Worm (Caenorhabditis elegans): Measurements from ENCODE around the gene gldi-2.

gldi-2 gene

DNA sequence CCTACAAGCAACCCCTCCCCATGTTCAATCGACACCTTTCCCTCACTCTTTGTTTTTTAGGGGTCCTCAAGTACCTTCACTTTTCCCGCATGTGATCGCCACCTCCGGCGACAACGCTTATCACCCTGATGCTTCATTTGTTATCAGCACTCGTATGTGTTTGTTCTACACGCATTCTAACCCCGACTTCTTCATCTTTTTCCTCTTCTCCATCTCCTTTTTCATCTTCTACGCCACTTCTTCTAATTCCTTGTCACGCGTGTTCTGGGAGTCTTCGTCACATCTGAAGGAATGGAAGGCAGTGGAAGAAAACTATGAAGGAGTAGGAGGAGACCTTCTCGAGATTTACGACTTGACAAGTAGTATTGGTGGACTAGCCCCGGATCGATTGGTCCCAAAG is 46.8 kb downstream of the gldi-2 start:
- peak; percentile 38 for TF ChIP-seq nhr-23 (tag; optimal IDR thresholded peaks at IDR 0.05)
- peak; percentile 20 for TF ChIP-seq unc-62 (GFP tag; optimal IDR thresholded peaks at IDR 0.05)
- peak; percentile 34 for TF ChIP-seq elt-2 (tag; optimal IDR thresholded peaks at IDR 0.05)
- peak; percentile 20 for TF ChIP-seq nhr-43 (tag; optimal IDR thresholded peaks at IDR 0.05; ENCODE audit: poor library complexity, severe bottlenecking)
- TF ChIP-seq elt-3 (tag; optimal IDR thresholded peaks at IDR 0.05): peak in 1 of 3 experiments; percentile 10
- TF ChIP-seq lin-39 (tag; optimal IDR thresholded peaks at IDR 0.05): no peak
- TF ChIP-seq fkh-10 (GFP tag; optimal IDR thresholded peaks at IDR 0.05): no peak
- TF ChIP-seq elt-1 (tag; optimal IDR thresholded peaks at IDR 0.05): peak; percentile 29
- no peak for TF ChIP-seq nhr-12 (tag; optimal IDR thresholded peaks at IDR 0.05)

DNA sequence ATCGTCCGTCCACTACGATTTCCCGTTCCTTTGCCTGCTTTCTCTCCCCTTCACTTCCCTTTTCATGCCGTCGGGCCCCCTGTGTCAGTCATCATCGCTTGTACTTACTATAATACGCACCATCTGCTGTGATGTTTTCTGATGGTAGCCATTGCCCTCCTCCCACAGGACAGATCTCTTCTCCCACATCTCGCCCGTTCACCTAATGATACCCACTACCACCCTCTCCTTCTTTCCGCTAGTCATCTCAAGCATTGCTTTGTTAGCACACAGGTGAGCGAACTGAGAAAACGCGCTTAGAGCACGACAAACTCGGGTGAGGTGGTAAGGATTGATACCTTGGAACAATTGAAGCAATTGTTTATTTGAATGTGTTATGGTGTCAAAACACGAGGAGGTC is 47.7 kb downstream of the gldi-2 start:
- TF ChIP-seq ceh-28 (tag; optimal IDR thresholded peaks at IDR 0.05): no peak
- TF ChIP-seq nfya-1 (tag; optimal IDR thresholded peaks at IDR 0.05; ENCODE audit: insufficient read depth): no peak
- no peak for TF ChIP-seq ztf-11 (tag; optimal IDR thresholded peaks at IDR 0.05)
- TF ChIP-seq lin-15B (tag; optimal IDR thresholded peaks at IDR 0.05): no peak
- no peak for TF ChIP-seq unc-62 (GFP tag; optimal IDR thresholded peaks at IDR 0.05)
- TF ChIP-seq elt-2 (tag; optimal IDR thresholded peaks at IDR 0.05): no peak
- TF ChIP-seq lin-39 (tag; optimal IDR thresholded peaks at IDR 0.05): no peak
- no peak for TF ChIP-seq nhr-12 (tag; optimal IDR thresholded peaks at IDR 0.05)
- no peak for TF ChIP-seq nhr-43 (tag; optimal IDR thresholded peaks at IDR 0.05; ENCODE audit: poor library complexity, severe bottlenecking)
- no peak for TF ChIP-seq skn-1 (tag; optimal IDR thresholded peaks at IDR 0.05)
- TF ChIP-seq ceh-9 (tag; optimal IDR thresholded peaks at IDR 0.05): no peak
- no peak for TF ChIP-seq lsy-12 (tag; optimal IDR thresholded peaks at IDR 0.05)
- TF ChIP-seq nhr-76 (tag; optimal IDR thresholded peaks at IDR 0.05): no peak

DNA sequence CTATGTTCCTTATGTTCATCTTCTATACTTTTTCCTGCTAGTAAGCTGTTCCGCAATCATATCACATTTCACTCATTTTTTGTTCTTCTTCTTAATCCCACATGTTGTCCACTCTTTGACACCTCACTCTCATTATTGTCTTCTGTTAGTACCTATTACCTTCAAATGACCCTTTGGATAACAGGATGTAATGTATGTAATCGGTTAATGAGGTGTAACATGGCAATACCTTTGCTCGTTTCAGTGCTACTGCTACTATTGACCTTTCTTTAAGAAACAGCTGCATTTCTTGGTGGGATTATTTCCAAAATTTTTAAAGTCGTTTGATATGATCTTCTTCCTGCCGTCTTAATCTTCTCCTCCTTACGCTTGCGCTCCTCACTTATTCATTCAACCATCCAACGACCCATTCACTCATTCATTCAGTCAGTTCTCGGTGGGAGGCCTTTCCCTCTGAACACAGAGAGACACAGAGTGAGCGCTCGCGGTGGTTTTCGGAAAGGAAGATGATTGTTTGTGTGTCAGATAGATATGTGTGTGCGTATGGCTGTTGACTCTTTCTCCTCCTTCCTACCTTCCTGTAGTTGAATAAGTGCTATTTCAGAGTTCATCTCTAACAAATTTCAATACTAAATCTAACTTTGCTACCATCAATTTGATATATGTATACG is 48.4 kb downstream of the gldi-2 start:
- TF ChIP-seq R02D3.7 (tag; optimal IDR thresholded peaks at IDR 0.05) (no peak), ceh-28 (tag; optimal IDR thresholded peaks at IDR 0.05) (no peak), nhr-25 (tag; optimal IDR thresholded peaks at IDR 0.05) (no peak), ztf-11 (tag; optimal IDR thresholded peaks at IDR 0.05) (no peak), aly-2 (tag; optimal IDR thresholded peaks at IDR 0.05) (no peak), elt-2 (tag; optimal IDR thresholded peaks at IDR 0.05) (no peak), elt-1 (tag; optimal IDR thresholded peaks at IDR 0.05) (peak; percentile 14), lsy-12 (tag; optimal IDR thresholded peaks at IDR 0.05) (no peak), ZK546.5 (tag; optimal IDR thresholded peaks at IDR 0.05) (no peak), hmg-11 (tag; optimal IDR thresholded peaks at IDR 0.05) (peak; percentile 0), nhr-67 (tag; optimal IDR thresholded peaks at IDR 0.05) (no peak), nhr-76 (tag; optimal IDR thresholded peaks at IDR 0.05) (no peak), pqm-1 (tag; optimal IDR thresholded peaks at IDR 0.05) (no peak), pha-4 (tag; optimal IDR thresholded peaks at IDR 0.05) (peak; percentile 29), sea-2 (GFP tag; optimal IDR thresholded peaks at IDR 0.05) (no peak), egl-5 (tag; optimal IDR thresholded peaks at IDR 0.05) (peak; percentile 36)

DNA sequence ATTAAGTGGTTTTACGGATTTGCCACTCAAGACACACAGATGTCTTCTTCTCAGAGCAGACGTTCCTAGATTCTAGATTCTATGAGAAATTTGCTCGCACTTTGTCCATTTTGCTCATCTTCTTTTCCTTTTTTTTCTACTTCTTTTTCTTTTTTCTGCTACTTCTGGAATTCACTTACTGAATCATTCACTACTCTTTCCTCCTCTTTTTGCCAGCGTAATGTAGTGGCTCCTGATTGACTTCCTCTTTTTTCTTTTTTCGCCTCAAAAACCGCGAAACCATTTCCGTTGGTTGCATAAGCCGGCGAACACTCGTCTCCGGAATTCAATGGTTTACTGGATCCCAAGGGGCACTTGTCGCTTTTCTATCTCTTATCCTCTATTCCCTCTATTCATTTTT is 49.0 kb downstream of the gldi-2 start:
- no peak for TF ChIP-seq pqm-1 (tag; optimal IDR thresholded peaks at IDR 0.05)
- TF ChIP-seq ama-1 (optimal IDR thresholded peaks at IDR 0.05): no peak
- no peak for TF ChIP-seq fos-1 (tag; optimal IDR thresholded peaks at IDR 0.05)
- TF ChIP-seq fkh-10 (GFP tag; optimal IDR thresholded peaks at IDR 0.05): peak; percentile 14
- no peak for TF ChIP-seq nhr-77 (tag; optimal IDR thresholded peaks at IDR 0.05)

DNA sequence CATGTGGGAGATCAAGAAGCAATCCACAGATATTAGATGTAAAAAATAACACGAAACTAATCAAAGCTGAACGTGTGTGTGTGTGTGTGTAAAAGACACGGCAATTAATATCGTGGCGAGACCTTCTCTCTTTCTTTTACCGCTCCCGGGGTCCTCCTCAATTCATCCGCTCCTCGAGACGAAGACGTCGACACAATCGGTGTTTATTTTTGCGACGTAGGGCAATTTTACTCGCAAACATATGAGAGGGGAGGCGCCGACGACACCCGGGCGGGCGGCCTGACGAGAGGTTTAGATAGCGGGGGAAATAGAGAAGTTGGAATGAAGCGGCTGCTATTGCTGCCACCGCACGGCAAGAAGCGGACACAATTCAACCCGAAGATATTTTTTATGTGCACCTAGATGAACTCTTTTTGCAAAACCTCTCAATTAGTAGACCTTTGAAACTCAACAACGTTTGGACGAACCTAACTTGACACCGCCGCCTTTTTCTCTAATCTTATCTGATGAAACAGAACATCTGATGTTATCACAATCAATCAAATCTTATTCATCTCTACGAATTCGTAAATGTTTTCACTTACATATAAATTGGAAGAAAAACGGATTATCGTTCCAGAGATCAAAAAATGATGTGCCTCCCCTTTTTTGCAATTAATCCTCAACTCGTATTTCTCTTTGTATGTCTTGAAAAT is 49.6 kb downstream of the gldi-2 start:
- TF ChIP-seq egl-5 (tag; optimal IDR thresholded peaks at IDR 0.05) (peak; percentile 49), hmg-11 (tag; optimal IDR thresholded peaks at IDR 0.05) (peak; percentile 16), elt-2 (tag; optimal IDR thresholded peaks at IDR 0.05) (peak; percentile 7), elt-1 (tag; optimal IDR thresholded peaks at IDR 0.05) (peak; percentile 90), mdl-1 (tag; optimal IDR thresholded peaks at IDR 0.05) (no peak), pha-4 (tag; optimal IDR thresholded peaks at IDR 0.05) (peak; percentile 11), ztf-4 (tag; optimal IDR thresholded peaks at IDR 0.05) (no peak)

All from whole organism, L3 larva.